Worm (Caenorhabditis elegans) whole organism, L1 larva: Measurements from ENCODE around the gene cut-2.

ENCODE experiments used
- ama-1 ChIP-seq: fragments of 150-350 bp; optimal IDR thresholded peaks from 2 replicates; lab custom pipeline; 2014
- ces-1 ChIP-seq: fragments of 150-350 bp; optimal IDR thresholded peaks from 2 replicates; lab custom pipeline; 2014; ENCODE audit warnings: missing biosample characterization, missing genetic modification reagents, missing genetic modification characterization
- dpl-1 ChIP-seq, 3 experiments: fragments of 150-350 bp in 2 of 3; sonication (generic microtip) in 1 of 3; optimal IDR thresholded peaks; 2 replicates each; lab custom pipeline; 2014 to 2017; ENCODE audit warnings: missing biosample characterization in 3 of 3, missing genetic modification characterization in 3 of 3, missing genetic modification reagents in 3 of 3
- ets-5 ChIP-seq: fragments of 200-800 bp; sonication (Bioruptor generic); IDR thresholded peaks from 2 replicates; pipeline ENCODE4 v1.3.6; 2022; ENCODE audit warnings: missing genetic modification characterization, missing compliant biosample characterization
- fkh-10 ChIP-seq: sonication (generic microtip); optimal IDR thresholded peaks from 2 replicates; lab custom pipeline; 2017; ENCODE audit warnings: missing biosample characterization, missing genetic modification reagents, missing genetic modification characterization
- jun-1 ChIP-seq: fragments of 150-350 bp; optimal IDR thresholded peaks from 2 replicates; lab custom pipeline; 2014; ENCODE audit warnings: missing biosample characterization, missing genetic modification reagents, missing genetic modification characterization
- lin-39 ChIP-seq: fragments of 150-350 bp; optimal IDR thresholded peaks from 2 replicates; lab custom pipeline; 2014; ENCODE audit warnings: missing biosample characterization, missing genetic modification reagents, missing genetic modification characterization
- lsy-2 ChIP-seq, 2 experiments: fragments of 150-350 bp; optimal IDR thresholded peaks; 2 replicates each; lab custom pipeline; 2014; ENCODE audit warnings: missing biosample characterization in 2 of 2, missing genetic modification characterization in 2 of 2
- mdl-1 ChIP-seq, 2 experiments: fragments of 150-350 bp; optimal IDR thresholded peaks; 2 replicates each; lab custom pipeline; 2014 to 2017; ENCODE audit warnings: missing biosample characterization in 2 of 2, missing genetic modification characterization in 2 of 2, inconsistent platforms in 1 of 2
- nhr-28 ChIP-seq: fragments of 150-350 bp; optimal IDR thresholded peaks from 2 replicates; lab custom pipeline; 2014; ENCODE audit warnings: missing biosample characterization, missing genetic modification characterization
- nhr-77 ChIP-seq: fragments of 150-350 bp; optimal IDR thresholded peaks from 2 replicates; lab custom pipeline; 2014; ENCODE audit warnings: missing biosample characterization, missing genetic modification characterization
- unc-130 ChIP-seq: fragments of 150-350 bp; optimal IDR thresholded peaks from 2 replicates; lab custom pipeline; 2017; ENCODE audit warnings: missing biosample characterization, missing genetic modification characterization, inconsistent platforms
- vab-15 ChIP-seq: sonication (generic microtip); optimal IDR thresholded peaks from 2 replicates; lab custom pipeline; 2017; ENCODE audit warnings: missing genotype, mild to moderate bottlenecking, missing genetic modification characterization, missing compliant biosample characterization
- ztf-4 ChIP-seq: fragments of 150-350 bp; optimal IDR thresholded peaks from 2 replicates; lab custom pipeline; 2014; ENCODE audit warnings: missing biosample characterization, missing genetic modification characterization

DNA sequence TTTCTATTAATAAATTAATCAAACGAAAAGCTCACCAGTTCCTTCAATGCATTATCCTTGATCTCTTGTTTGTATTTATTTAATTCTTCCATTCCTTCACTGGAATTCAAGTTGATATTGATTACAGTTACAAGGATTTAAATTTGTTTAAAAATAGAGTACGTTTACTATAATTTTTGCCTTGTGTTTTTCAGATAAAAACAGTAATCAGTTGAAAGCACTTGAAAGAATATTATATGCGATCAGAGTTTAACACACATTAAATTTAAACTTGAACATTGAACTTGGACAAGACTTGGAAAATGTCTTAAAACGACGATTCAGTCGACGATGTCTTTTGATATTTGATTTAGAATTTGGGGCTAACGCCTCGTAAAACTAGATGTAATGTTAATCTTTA is 2.8 kb downstream of the cut-2 start, which contains the start of gene F53F1.6:
- TF ChIP-seq ets-5 (GFP tag; lab: Robert Waterston, UW): no peak
- TF ChIP-seq lin-39 (tag; lab: Kevin White, UChicago): no peak
- TF ChIP-seq dpl-1 (GFP tag; optimal IDR thresholded peaks at IDR 0.05; lab: Kevin White, UChicago): no peak
- no peak for TF ChIP-seq ztf-4 (tag; lab: Kevin White, UChicago)
- no peak for TF ChIP-seq ama-1 (lab: Kevin White, UChicago)
- no peak for TF ChIP-seq jun-1 (tag; lab: Kevin White, UChicago)
- no peak for TF ChIP-seq nhr-28 (tag; lab: Kevin White, UChicago)
- TF ChIP-seq vab-15 (tag; lab: Kevin White, UChicago): no peak
- no peak for TF ChIP-seq ces-1 (GFP tag; lab: Kevin White, UChicago)
- TF ChIP-seq lsy-2 (tag; optimal IDR thresholded peaks at IDR 0.05; lab: Kevin White, UChicago): no peak
- no peak for TF ChIP-seq nhr-77 (tag; lab: Kevin White, UChicago)
- no peak for TF ChIP-seq unc-130 (tag; lab: Kevin White, UChicago)
- TF ChIP-seq fkh-10 (GFP tag; lab: Kevin White, UChicago): no peak
- no peak for TF ChIP-seq mdl-1 (tag; optimal IDR thresholded peaks at IDR 0.05; lab: Kevin White, UChicago)
